Worm (Caenorhabditis elegans) whole organism, L3 larva: ENCODE data around the gene mat-2.

ENCODE experiments used
- aly-2 ChIP-seq: fragments of 150-350 bp; optimal IDR thresholded peaks from 2 replicates; lab custom pipeline; 2014; ENCODE audit warnings: missing biosample characterization, missing genetic modification characterization
- ceh-16 ChIP-seq: sonication (generic microtip); optimal IDR thresholded peaks from 2 replicates; lab custom pipeline; 2017; ENCODE audit warnings: missing biosample characterization, missing genetic modification characterization
- ceh-28 ChIP-seq: fragments of 150-350 bp; optimal IDR thresholded peaks from 2 replicates; lab custom pipeline; 2014; ENCODE audit warnings: missing biosample characterization, missing genetic modification reagents, missing genetic modification characterization
- ceh-82 ChIP-seq: fragments of 150-350 bp; optimal IDR thresholded peaks from 2 replicates; lab custom pipeline; 2014; ENCODE audit warnings: missing biosample characterization, missing genetic modification characterization
- daf-12 ChIP-seq: fragments of 150-350 bp; optimal IDR thresholded peaks from 2 replicates; lab custom pipeline; 2014; ENCODE audit warnings: missing biosample characterization, missing genetic modification reagents, missing genetic modification characterization
- egl-5 ChIP-seq: fragments of 150-350 bp; optimal IDR thresholded peaks from 2 replicates; lab custom pipeline; 2017; ENCODE audit warnings: missing biosample characterization, missing genetic modification reagents, missing genetic modification characterization, inconsistent platforms
- elt-1 ChIP-seq: fragments of 150-350 bp; optimal IDR thresholded peaks from 2 replicates; lab custom pipeline; 2014; ENCODE audit warnings: missing biosample characterization, missing genetic modification characterization
- elt-2 ChIP-seq: sonication (generic microtip); optimal IDR thresholded peaks from 2 replicates; lab custom pipeline; 2016; ENCODE audit warnings: missing genetic modification reagents, mild to moderate bottlenecking, missing genetic modification characterization, missing compliant biosample characterization
- eor-1 ChIP-seq, 2 experiments: fragments of 150-350 bp; optimal IDR thresholded peaks; 2 replicates each; lab custom pipeline; 2014 to 2018; ENCODE audit warnings: missing biosample characterization in 2 of 2, missing genetic modification characterization in 2 of 2
- fkh-10 ChIP-seq: sonication (generic microtip); optimal IDR thresholded peaks from 2 replicates; lab custom pipeline; 2017; ENCODE audit warnings: missing biosample characterization, missing genetic modification reagents, missing genetic modification characterization
- fkh-2 ChIP-seq: fragments of 150-350 bp; optimal IDR thresholded peaks from 2 replicates; lab custom pipeline; 2014; ENCODE audit warnings: missing biosample characterization, missing genetic modification reagents, missing genetic modification characterization
- jun-1 ChIP-seq: fragments of 150-350 bp; optimal IDR thresholded peaks from 2 replicates; lab custom pipeline; 2014; ENCODE audit warnings: missing biosample characterization, missing genetic modification reagents, missing genetic modification characterization
- lin-15B ChIP-seq: fragments of 150-350 bp; optimal IDR thresholded peaks from 2 replicates; lab custom pipeline; 2014; ENCODE audit warnings: missing biosample characterization, missing genetic modification characterization
- lin-39 ChIP-seq: fragments of 150-350 bp; optimal IDR thresholded peaks from 2 replicates; lab custom pipeline; 2018; ENCODE audit warnings: missing biosample characterization, missing genetic modification reagents, missing genetic modification characterization
- lsy-12 ChIP-seq: sonication (generic microtip); optimal IDR thresholded peaks from 2 replicates; lab custom pipeline; 2016; ENCODE audit warnings: mild to moderate bottlenecking, missing genetic modification characterization, missing compliant biosample characterization
- mdl-1 ChIP-seq: fragments of 150-350 bp; optimal IDR thresholded peaks from 2 replicates; lab custom pipeline; 2014; ENCODE audit warnings: missing biosample characterization, missing genetic modification characterization
- mml-1 ChIP-seq: fragments of 150-350 bp; sonication (generic microtip); optimal IDR thresholded peaks from 3 replicates; lab custom pipeline; 2014; ENCODE audit warnings: missing biosample characterization, missing genetic modification characterization
- nfya-1 ChIP-seq: sonication (generic microtip); optimal IDR thresholded peaks from 2 replicates; lab custom pipeline; 2017; ENCODE audit warnings: missing genetic modification characterization, mild to moderate bottlenecking, missing compliant biosample characterization, antibody characterized with exemption, moderate library complexity; ENCODE audit not compliant: insufficient read depth
- nhr-11 ChIP-seq: fragments of 150-350 bp; optimal IDR thresholded peaks from 2 replicates; lab custom pipeline; 2014; ENCODE audit warnings: missing biosample characterization, missing genetic modification characterization
- nhr-23 ChIP-seq: fragments of 150-350 bp; optimal IDR thresholded peaks from 2 replicates; lab custom pipeline; 2014; ENCODE audit warnings: missing biosample characterization, missing genetic modification reagents, missing genetic modification characterization
- nhr-67 ChIP-seq: fragments of 150-350 bp; optimal IDR thresholded peaks from 2 replicates; lab custom pipeline; 2014; ENCODE audit warnings: missing biosample characterization, missing genetic modification characterization
- nhr-76 ChIP-seq: fragments of 150-350 bp; sonication (generic microtip); optimal IDR thresholded peaks from 5 replicates; lab custom pipeline; 2014; ENCODE audit warnings: missing biosample characterization, missing genetic modification characterization
- nhr-77 ChIP-seq: fragments of 150-350 bp; optimal IDR thresholded peaks from 2 replicates; lab custom pipeline; 2014; ENCODE audit warnings: missing biosample characterization, missing genetic modification characterization
- pha-4 ChIP-seq: fragments of 150-350 bp; optimal IDR thresholded peaks from 2 replicates; lab custom pipeline; 2014; ENCODE audit warnings: missing biosample characterization, missing genetic modification reagents, missing genetic modification characterization
- pqm-1 ChIP-seq: fragments of 150-350 bp; optimal IDR thresholded peaks from 2 replicates; lab custom pipeline; 2017; ENCODE audit warnings: missing biosample characterization, missing genetic modification characterization, inconsistent platforms
- tbx-2 ChIP-seq: sonication (generic microtip); optimal IDR thresholded peaks from 2 replicates; lab custom pipeline; 2016; ENCODE audit warnings: mild to moderate bottlenecking, missing genetic modification characterization, missing compliant biosample characterization
- unc-39 ChIP-seq: sonication (generic microtip); optimal IDR thresholded peaks from 4 replicates; lab custom pipeline; 2017; ENCODE audit warnings: missing biosample characterization, missing genetic modification characterization
- unc-62 ChIP-seq: fragments of 150-350 bp; sonication (generic microtip); optimal IDR thresholded peaks from 4 replicates; lab custom pipeline; 2014; ENCODE audit warnings: missing biosample characterization, missing genetic modification reagents, missing genetic modification characterization
- zag-1 ChIP-seq: fragments of 150-350 bp; optimal IDR thresholded peaks from 2 replicates; lab custom pipeline; 2014; ENCODE audit warnings: missing biosample characterization, missing genetic modification characterization
- ztf-11 ChIP-seq: fragments of 150-350 bp; optimal IDR thresholded peaks from 2 replicates; lab custom pipeline; 2014; ENCODE audit warnings: missing biosample characterization, missing genetic modification characterization
- ztf-4 ChIP-seq: fragments of 150-350 bp; optimal IDR thresholded peaks from 2 replicates; lab custom pipeline; 2014; ENCODE audit warnings: missing biosample characterization, missing genetic modification characterization

mat-2 gene

DNA sequence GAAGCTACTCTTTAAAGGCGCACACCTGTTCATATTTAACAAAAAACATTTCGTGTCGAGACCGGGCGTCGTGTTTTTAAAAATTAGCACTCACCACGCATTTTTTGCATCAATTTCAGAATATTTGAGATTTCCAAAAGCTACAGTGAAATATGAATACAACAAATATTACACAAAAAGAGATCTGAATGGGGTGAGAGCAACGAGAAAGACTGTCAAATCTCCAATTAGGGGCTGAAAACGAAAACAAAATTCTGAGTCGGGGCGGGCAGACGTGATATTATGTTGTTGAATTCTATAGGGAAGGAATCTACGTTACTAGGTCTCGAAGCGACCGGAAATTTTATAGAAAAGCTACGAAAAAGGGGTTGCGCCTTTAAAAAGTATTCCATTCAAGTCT is 8.9 kb upstream of the mat-2 start, which contains the start of gene C09H10.5:
Gene C09H10.5 (minus strand): TSS at position 101 of the 400 bp plus-strand sequence.
- TF ChIP-seq eor-1 (tag; optimal IDR thresholded peaks at IDR 0.05; lab: Kevin White, UChicago), result no peak

DNA sequence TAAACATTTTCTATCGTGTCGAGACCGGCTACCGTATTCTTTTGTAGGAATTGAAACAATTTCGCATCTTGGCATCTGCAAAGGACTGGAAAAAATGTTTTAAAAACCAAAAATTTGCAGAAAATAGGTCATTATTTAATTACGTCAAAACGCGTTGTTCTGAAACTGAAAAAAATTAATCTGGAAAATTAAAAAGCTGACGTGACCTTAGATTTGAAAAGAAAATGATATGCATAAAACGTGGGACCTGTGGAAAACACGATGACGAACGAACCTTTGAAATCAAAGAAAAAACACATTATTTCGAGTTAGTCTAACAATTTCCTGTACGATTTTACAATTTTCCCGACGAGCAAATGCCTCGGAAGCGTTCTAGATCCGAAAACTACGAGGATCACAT is 8.4 kb upstream of the mat-2 start, which contains the start of gene C09H10.9:
Gene C09H10.9 (plus strand): TSS at position 301 of the 400 bp plus-strand sequence.
- TF ChIP-seq unc-39 (tag; lab: Kevin White, UChicago) (no peak), eor-1 (tag; optimal IDR thresholded peaks at IDR 0.05; lab: Kevin White, UChicago) (no peak), ceh-16 (tag; lab: Kevin White, UChicago) (no peak), jun-1 (tag; lab: Kevin White, UChicago) (no peak), nfya-1 (tag; lab: Kevin White, UChicago) (no peak), pqm-1 (no peak), lin-15B (tag; lab: Kevin White, UChicago) (no peak), unc-62 (GFP tag; lab: Kevin White, UChicago) (no peak), elt-2 (tag; lab: Kevin White, UChicago) (no peak), lin-39 (tag; lab: Kevin White, UChicago) (no peak)

DNA sequence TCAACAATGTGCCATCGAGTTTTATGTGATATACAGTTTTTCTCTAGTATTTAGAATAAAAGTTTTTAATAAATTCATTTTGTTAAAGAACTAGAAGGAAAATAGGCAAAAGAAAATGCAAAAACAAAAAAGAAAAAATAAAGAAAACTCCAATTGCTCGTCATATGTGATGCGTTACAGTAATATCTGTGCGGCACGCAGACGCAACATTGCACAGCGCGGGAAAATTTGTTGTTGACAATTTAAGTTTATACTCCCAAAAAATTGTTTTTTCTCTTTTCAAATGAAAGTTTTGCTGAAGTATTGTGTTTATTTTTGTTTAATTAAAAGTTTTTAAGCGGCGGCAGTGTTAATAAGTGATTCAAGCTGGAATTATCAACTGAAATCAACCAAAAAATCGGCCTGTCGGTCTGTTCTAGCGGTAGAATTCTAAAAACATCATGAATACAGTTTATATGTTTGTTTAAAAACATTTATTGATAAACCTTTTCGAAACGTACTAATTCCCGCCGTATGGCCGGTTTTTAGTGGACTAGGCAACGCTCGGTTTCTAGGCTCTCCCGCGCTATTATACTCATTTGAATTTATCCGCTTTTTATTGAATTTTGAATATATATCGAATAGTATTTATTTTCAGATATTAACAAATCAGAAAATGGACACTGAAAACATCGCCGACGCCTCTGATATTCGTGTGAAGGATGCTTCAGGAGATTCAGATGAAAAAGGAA is 6.4 kb upstream of the mat-2 start, which contains the start of gene nasp-1:
Gene nasp-1 (plus strand): TSS at position 632 of the 731 bp plus-strand sequence.
- TF ChIP-seq elt-2 (tag; lab: Kevin White, UChicago) (no peak), ztf-4 (tag; lab: Kevin White, UChicago) (no peak), pha-4 (tag; lab: Kevin White, UChicago) (peak; percentile 6), ceh-28 (tag; lab: Kevin White, UChicago) (no peak), nfya-1 (tag; lab: Kevin White, UChicago) (peak; percentile 24)

DNA sequence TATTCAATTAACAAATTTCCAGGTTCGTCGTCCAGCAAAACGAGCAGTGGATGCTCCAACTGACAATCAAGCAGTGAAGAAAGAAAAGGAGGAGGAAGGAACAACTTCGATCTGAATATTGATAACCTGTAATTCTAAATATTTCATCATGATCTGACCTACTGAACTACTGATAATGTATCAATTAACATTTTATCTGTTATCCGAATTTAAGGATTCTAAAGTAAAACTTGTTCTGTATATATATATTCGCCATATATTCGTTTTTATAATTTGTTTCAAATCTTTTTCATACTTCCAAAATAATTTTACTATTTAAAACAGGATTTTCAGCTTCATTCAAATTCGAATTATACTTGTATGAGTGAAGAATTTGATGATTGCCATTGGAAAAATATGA is 4.7 kb upstream of the mat-2 start, which contains the start of gene apc-17:
Gene apc-17 (plus strand): TSS at position 301 of the 400 bp plus-strand sequence.
- TF ChIP-seq elt-2 (tag; lab: Kevin White, UChicago), result no peak
- no peak for TF ChIP-seq lsy-12 (tag; lab: Kevin White, UChicago)
- TF ChIP-seq ztf-11, result no peak
- TF ChIP-seq tbx-2 (tag; lab: Kevin White, UChicago), result no peak
- TF ChIP-seq ceh-28 (tag; lab: Kevin White, UChicago), result no peak
- TF ChIP-seq aly-2 (tag; lab: Kevin White, UChicago), result no peak
- TF ChIP-seq elt-1 (tag; lab: Kevin White, UChicago), result no peak
- TF ChIP-seq egl-5 (tag; lab: Kevin White, UChicago), result no peak
- no peak for TF ChIP-seq nhr-23 (tag; lab: Kevin White, UChicago)
- no peak for TF ChIP-seq nhr-11
- TF ChIP-seq fkh-10 (GFP tag; lab: Kevin White, UChicago), result no peak
- TF ChIP-seq nhr-77 (tag; lab: Kevin White, UChicago), result no peak
- TF ChIP-seq nhr-67, result no peak
- no peak for TF ChIP-seq pha-4 (tag; lab: Kevin White, UChicago)
- no peak for TF ChIP-seq fkh-2 (tag; lab: Kevin White, UChicago)
- TF ChIP-seq lin-15B (tag; lab: Kevin White, UChicago), result no peak
- TF ChIP-seq zag-1 (tag; lab: Kevin White, UChicago), result no peak
- TF ChIP-seq nhr-76 (tag; lab: Kevin White, UChicago), result no peak
- no peak for TF ChIP-seq ceh-82 (tag; lab: Kevin White, UChicago)
- TF ChIP-seq, all 47 proteins: peak for 0

DNA sequence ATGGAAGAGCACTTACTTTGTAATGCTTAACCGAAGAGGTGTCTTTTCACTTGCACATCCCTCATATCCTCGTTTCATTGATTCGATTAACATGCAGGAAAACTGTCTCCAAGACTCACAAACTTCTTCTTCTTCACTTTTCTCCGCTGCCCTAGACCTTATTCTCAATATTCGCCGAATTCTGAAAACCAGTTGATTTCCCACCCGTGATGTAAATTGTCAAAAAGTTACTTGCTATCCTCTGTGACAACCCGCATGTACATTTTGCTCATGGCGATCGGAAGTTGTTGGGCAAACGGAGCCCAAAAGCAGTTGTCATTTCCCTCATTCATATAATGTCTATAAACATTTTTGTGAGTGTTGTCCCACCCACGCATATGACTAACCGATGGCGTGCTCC is 2.1 kb upstream of the mat-2 start:
- TF ChIP-seq lin-39 (tag; lab: Kevin White, UChicago) (no peak), daf-12 (tag; lab: Kevin White, UChicago) (no peak), nhr-23 (tag; lab: Kevin White, UChicago) (no peak), mml-1 (tag; lab: Kevin White, UChicago) (no peak), fkh-10 (GFP tag; lab: Kevin White, UChicago) (no peak), mdl-1 (no peak)
